Fruit fly (Drosophila melanogaster): Measurements from ENCODE around the gene Flad1.

DNA sequence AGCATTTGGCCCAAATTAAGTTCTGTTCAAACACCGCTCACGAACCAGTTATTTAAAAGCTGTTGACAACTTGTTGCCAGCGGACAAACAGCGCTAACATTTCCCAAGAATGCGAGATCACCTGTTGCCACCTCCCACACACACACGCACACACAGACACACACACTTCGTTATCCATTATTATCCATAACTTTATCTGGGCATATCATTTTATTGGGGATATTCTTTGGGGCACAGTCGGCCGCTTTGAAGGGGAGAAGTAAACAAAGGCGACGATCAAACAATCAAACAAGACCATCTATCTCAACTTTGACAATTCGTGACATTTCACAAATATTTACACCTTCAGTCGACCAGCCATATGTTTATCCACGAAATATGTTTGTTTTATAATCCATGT lies 14.2 kb downstream of the Flad1 start:
- TF ChIP-seq Met (GFP tag; optimal IDR thresholded peaks at IDR 0.05) (no peak), Sox15 (GFP tag; optimal IDR thresholded peaks at IDR 0.05) (no peak), Hr39 (GFP tag; optimal IDR thresholded peaks at IDR 0.05) (no peak), CG1621 (tag; optimal IDR thresholded peaks at IDR 0.05) (no peak), CG16779 (tag; optimal IDR thresholded peaks at IDR 0.05) (no peak), Hr38 (GFP tag; optimal IDR thresholded peaks at IDR 0.05) (no peak), CG8119 (GFP tag; IDR thresholded peaks at IDR 0.05) (no peak), lz (GFP tag; optimal IDR thresholded peaks at IDR 0.05) (no peak), Gug (GFP tag; IDR thresholded peaks at IDR 0.05) (no peak), CG8632 (GFP tag; optimal IDR thresholded peaks at IDR 0.05) (no peak)
